Worm (Caenorhabditis elegans): ENCODE results near the gene inf-1.

ce11 chrIII:6979584-6979983, 49.6 kb downstream of the inf-1 start, which contains the start of gene ceh-20:
- TF ChIP-seq cnd-1 (tag; optimal IDR thresholded peaks at IDR 0.05): no peak
- TF ChIP-seq nhr-76 (tag; optimal IDR thresholded peaks at IDR 0.05): no peak
- no peak for TF ChIP-seq ham-2 (GFP tag; optimal IDR thresholded peaks at IDR 0.05)
- no peak for TF ChIP-seq nhr-237 (tag; optimal IDR thresholded peaks at IDR 0.05)
- no peak for TF ChIP-seq lin-13 (tag; optimal IDR thresholded peaks at IDR 0.05)
- TF ChIP-seq lsy-2 (tag; optimal IDR thresholded peaks at IDR 0.05): no peak
- no peak for TF ChIP-seq ztf-11 (tag; optimal IDR thresholded peaks at IDR 0.05)
- no peak for TF ChIP-seq unc-62 (GFP tag; optimal IDR thresholded peaks at IDR 0.05)
- no peak for TF ChIP-seq nhr-12 (tag; optimal IDR thresholded peaks at IDR 0.05)
- TF ChIP-seq elt-3 (tag; optimal IDR thresholded peaks at IDR 0.05): no peak
